Worm (Caenorhabditis elegans) whole organism, late embryonic: Measurements from ENCODE around the gene col-161.

Experiments used
- ama-1 ChIP-seq: fragments of 150-350 bp; optimal IDR thresholded peaks from 2 replicates; lab custom pipeline; 2014
- ceh-22 ChIP-seq: sonication (generic microtip); optimal IDR thresholded peaks from 2 replicates; lab custom pipeline; 2017; ENCODE audit warnings: missing biosample characterization, missing genetic modification characterization
- ceh-9 ChIP-seq: sonication (generic microtip); optimal IDR thresholded peaks from 2 replicates; lab custom pipeline; 2016; ENCODE audit warnings: mild to moderate bottlenecking, missing genetic modification characterization, inconsistent platforms, missing compliant biosample characterization
- nhr-11 ChIP-seq: fragments of 150-350 bp; optimal IDR thresholded peaks from 2 replicates; lab custom pipeline; 2014; ENCODE audit warnings: missing biosample characterization, missing genetic modification characterization
- pqm-1 ChIP-seq: sonication (generic microtip); optimal IDR thresholded peaks from 2 replicates; lab custom pipeline; 2016; ENCODE audit warnings: missing genetic modification characterization, missing compliant biosample characterization
- sdc-2 ChIP-seq: sonication (generic microtip); optimal IDR thresholded peaks from 2 replicates; lab custom pipeline; 2016; ENCODE audit warnings: missing genotype, missing genetic modification characterization, missing compliant biosample characterization

- TF ChIP-seq ama-1 (no peak), ceh-22 (tag; lab: Kevin White, UChicago) (no peak), pqm-1 (tag; lab: Kevin White, UChicago) (no peak), sdc-2 (no peak), nhr-11 (tag; lab: Kevin White, UChicago) (no peak), ceh-9 (tag; lab: Kevin White, UChicago) (no peak)
Observed at ce11 chrV:13324933-13325760, 7.3 kb upstream of the col-161 start, which contains the start of gene C50B6.7.
